Fruit fly (Drosophila melanogaster): ENCODE measurements around the gene cpo.
A peak's percentile ranks its signal among the peaks of the same experiment; 100 is the strongest.

The cpo gene

DNA sequence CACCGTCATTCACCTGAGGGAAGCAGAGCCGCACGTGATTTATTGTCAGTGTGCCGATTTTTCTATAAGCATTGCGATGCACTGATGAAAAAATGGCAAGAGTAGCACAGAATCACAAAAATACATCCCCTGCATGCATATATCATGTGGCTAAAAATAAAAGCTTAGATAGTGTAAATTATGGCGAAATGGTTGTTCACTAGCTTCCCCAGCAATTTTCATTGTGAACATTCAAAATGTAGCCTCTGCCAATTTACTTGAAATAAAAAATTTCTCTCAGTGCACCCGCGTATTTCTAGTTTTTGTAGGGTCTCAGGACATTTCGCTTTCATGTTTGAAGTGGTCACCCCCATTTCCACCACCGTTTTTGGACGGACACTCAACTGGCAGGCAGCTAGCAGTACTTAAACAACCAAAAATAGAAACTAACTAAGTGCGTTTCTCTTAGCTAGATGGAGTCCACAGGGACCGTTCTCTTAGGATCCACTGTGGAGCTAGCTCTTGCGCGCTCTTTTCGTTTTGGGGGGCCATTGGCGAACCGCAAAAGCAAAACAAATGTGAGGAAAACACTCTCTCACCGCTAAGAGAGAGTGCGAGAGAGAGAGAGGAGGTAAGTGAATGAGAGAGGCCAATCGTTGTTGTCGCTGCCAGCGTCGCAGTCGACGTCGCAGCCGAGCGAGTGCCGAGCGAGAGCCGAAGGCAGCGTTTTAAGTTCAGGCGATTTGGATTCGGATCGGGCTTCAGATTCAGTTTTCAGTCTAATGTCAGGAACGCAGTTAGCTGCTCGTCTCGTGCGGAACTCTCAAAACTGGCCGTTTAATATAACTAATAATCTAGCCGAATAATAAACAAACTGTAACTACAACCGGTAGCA, 24.0 kb downstream of the cpo start (continued):
- TF ChIP-seq CG13775 (GFP tag; optimal IDR thresholded peaks at IDR 0.05): peak; percentile 49
- TF ChIP-seq yki (optimal IDR thresholded peaks at IDR 0.05): peak; percentile 95
- TF ChIP-seq Antp (GFP tag; optimal IDR thresholded peaks at IDR 0.05): peak; percentile 57
- TF ChIP-seq CG32772 (GFP tag; IDR thresholded peaks at IDR 0.05): 0 out of 2 replicates have a peak, but pooled peaks have one; percentile 38
- TF ChIP-seq zen2 (GFP tag; IDR thresholded peaks at IDR 0.05; ENCODE audit: partially characterized antibody): peak; percentile 85
- peak; percentile 38 for TF ChIP-seq ems (GFP tag; optimal IDR thresholded peaks at IDR 0.05)
- no peak for TF ChIP-seq dysf (GFP tag; IDR thresholded peaks at IDR 0.05)
- peak; percentile 13 for TF ChIP-seq abd-A (tag; optimal IDR thresholded peaks at IDR 0.05)
- TF ChIP-seq disco-r (GFP tag; optimal IDR thresholded peaks at IDR 0.05): peak; percentile 2
- peak; percentile 46 for TF ChIP-seq chn (GFP tag; optimal IDR thresholded peaks at IDR 0.05)
- no peak for TF ChIP-seq wek (GFP tag; optimal IDR thresholded peaks at IDR 0.05)
- peak; percentile 30 for TF ChIP-seq CG5245 (GFP tag; optimal IDR thresholded peaks at IDR 0.05)
- no peak for TF ChIP-seq CG16779 (GFP tag; IDR thresholded peaks at IDR 0.05)
- TF ChIP-seq Six4 (GFP tag; optimal IDR thresholded peaks at IDR 0.05): peak; percentile 30
- TF ChIP-seq CG10267 (tag; optimal IDR thresholded peaks at IDR 0.05): peak; percentile 27
- TF ChIP-seq nerfin-1 (tag; optimal IDR thresholded peaks at IDR 0.05): peak; percentile 35
- TF ChIP-seq NK7.1 (GFP tag; optimal IDR thresholded peaks at IDR 0.05): no peak
- peak; percentile 19 for TF ChIP-seq ab (GFP tag; optimal IDR thresholded peaks at IDR 0.05)
- peak; percentile 97 for TF ChIP-seq Nf-YB (GFP tag; optimal IDR thresholded peaks at IDR 0.05)
- TF ChIP-seq CG8388 (GFP tag; optimal IDR thresholded peaks at IDR 0.05): peak; percentile 28
- TF ChIP-seq PHDP (tag; optimal IDR thresholded peaks at IDR 0.05): peak; percentile 46
- peak; percentile 37 for TF ChIP-seq CG9437 (GFP tag; optimal IDR thresholded peaks at IDR 0.05)
- peak; percentile 51 for TF ChIP-seq CG7786 (GFP tag; optimal IDR thresholded peaks at IDR 0.05)
- peak; percentile 67 for TF ChIP-seq CG2678 (tag; optimal IDR thresholded peaks at IDR 0.05)
- no peak for TF ChIP-seq CG4282 (GFP tag; optimal IDR thresholded peaks at IDR 0.05)
- no peak for TF ChIP-seq CkIIα-i1 (GFP tag; IDR thresholded peaks at IDR 0.05)
- TF ChIP-seq Oli (tag; optimal IDR thresholded peaks at IDR 0.05): peak; percentile 46
- TF ChIP-seq Eip74EF (GFP tag; optimal IDR thresholded peaks at IDR 0.05): no peak
- TF ChIP-seq dpn (GFP tag; optimal IDR thresholded peaks at IDR 0.05): peak; percentile 37 to 54
- TF ChIP-seq CG10959 (GFP tag; IDR thresholded peaks at IDR 0.05): peak; percentile 33; the same call in 1 of the 2 replicates
- no peak for TF ChIP-seq CG7745 (tag; optimal IDR thresholded peaks at IDR 0.05)
- TF ChIP-seq CG18476 (GFP tag; optimal IDR thresholded peaks at IDR 0.05): no peak
- TF ChIP-seq pnt (GFP tag; optimal IDR thresholded peaks at IDR 0.05): peak; percentile 34
- TF ChIP-seq pzg (GFP tag; optimal IDR thresholded peaks at IDR 0.05): no peak
- peak; percentile 37 for TF ChIP-seq CG8924 (tag; optimal IDR thresholded peaks at IDR 0.05)
- peak; percentile 15 for TF ChIP-seq Max (GFP tag; optimal IDR thresholded peaks at IDR 0.05)
- peak; percentile 46 for TF ChIP-seq lmd (GFP tag; IDR thresholded peaks at IDR 0.05)
- TF ChIP-seq Fer3 (tag; optimal IDR thresholded peaks at IDR 0.05): peak; percentile 31
- peak; percentile 46; the same call in 1 of the 2 replicates for TF ChIP-seq chm (GFP tag; IDR thresholded peaks at IDR 0.05)
- peak; percentile 51 for TF ChIP-seq CG1832 (GFP tag; optimal IDR thresholded peaks at IDR 0.05)
- TF ChIP-seq YL-1 (GFP tag; optimal IDR thresholded peaks at IDR 0.05): no peak

All from whole organism, embryonic.